Worm (Caenorhabditis elegans) whole organism, L4 larva: ENCODE results near the gene M60.4.

Experiments
- ceh-82 ChIP-seq: sonication (generic microtip); optimal IDR thresholded peaks from 2 replicates; lab custom pipeline; 2017; ENCODE audit warnings: missing biosample characterization, missing genetic modification characterization
- skn-1 ChIP-seq: fragments of 150-350 bp; optimal IDR thresholded peaks from 2 replicates; lab custom pipeline; 2014; ENCODE audit warnings: missing biosample characterization, missing genetic modification characterization
- ztf-11 ChIP-seq: fragments of 150-350 bp; optimal IDR thresholded peaks from 2 replicates; lab custom pipeline; 2014; ENCODE audit warnings: missing biosample characterization, missing genetic modification characterization

DNA sequence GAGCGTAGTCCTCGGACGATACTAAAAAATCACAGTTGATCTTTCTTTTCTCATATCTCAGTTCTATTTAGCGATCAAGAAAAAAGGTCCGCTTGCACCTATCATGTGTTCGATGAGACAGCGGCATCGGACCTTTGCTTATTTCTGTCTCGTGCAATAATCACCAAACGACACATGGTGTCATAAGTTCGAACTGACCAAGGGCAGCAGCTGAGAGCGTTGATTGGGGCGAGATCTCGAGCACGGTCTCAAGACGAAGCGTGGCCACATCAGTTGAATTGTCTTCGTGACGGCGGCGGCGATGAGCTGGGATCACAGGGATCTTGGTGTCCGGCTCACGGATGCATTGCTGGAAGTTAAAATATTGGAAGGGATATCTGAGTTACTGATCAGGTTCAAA lies 26.6 kb upstream of the M60.4 start:
- TF ChIP-seq ztf-11 (tag; lab: Kevin White, UChicago) (no peak), skn-1 (tag; lab: Kevin White, UChicago) (no peak), ceh-82 (no peak)
